Fruit fly (Drosophila melanogaster): Measurements from ENCODE around the gene CG9368.
A peak's percentile ranks its signal among the peaks of the same experiment; 100 is the strongest.

CG9368 gene

DNA sequence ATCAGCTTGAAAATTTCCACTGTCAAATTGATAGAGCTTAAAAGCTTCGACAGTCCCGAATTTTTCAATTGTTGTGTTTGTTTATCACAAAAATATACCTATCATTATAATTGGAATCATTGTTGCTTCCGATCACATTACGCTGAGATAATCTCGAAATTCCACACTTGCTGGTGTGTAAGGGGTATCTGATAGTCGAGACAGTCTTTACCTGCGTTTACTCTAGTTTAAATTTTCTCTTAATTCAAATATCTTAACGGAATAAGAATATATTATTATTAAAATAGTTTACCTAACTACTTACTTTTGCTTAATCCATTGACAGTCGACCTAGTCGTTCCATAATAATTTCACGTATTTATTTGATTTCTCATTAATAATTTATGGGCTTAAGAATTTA lies 48.7 kb downstream of the CG9368 start (continued):
- TF ChIP-seq hb (GFP tag; IDR thresholded peaks at IDR 0.05; ENCODE audit: partially characterized antibody) (peak; percentile 69; the same call in 2 of the 3 replicates), eve (GFP tag; optimal IDR thresholded peaks at IDR 0.05) (peak in 1 of 2 experiments; percentile 33), zen2 (GFP tag; IDR thresholded peaks at IDR 0.05; ENCODE audit: partially characterized antibody) (peak; percentile 45; the same call in 1 of the 3 replicates), mld (GFP tag; IDR thresholded peaks at IDR 0.05; ENCODE audit: partially characterized antibody) (peak; percentile 79), CG34224 (GFP tag; IDR thresholded peaks at IDR 0.05; ENCODE audit: partially characterized antibody) (peak; percentile 20; the same call in 1 of the 3 replicates), Scr (GFP tag; IDR thresholded peaks at IDR 0.05; ENCODE audit: partially characterized antibody) (peak; percentile 64), CG16813 (GFP tag; IDR thresholded peaks at IDR 0.05; ENCODE audit: partially characterized antibody) (peak; percentile 73), nerfin-2 (GFP tag; IDR thresholded peaks at IDR 0.05; ENCODE audit: partially characterized antibody) (peak; percentile 74; the same call in 1 of the 2 replicates), Bgb (GFP tag; IDR thresholded peaks at IDR 0.05; ENCODE audit: partially characterized antibody) (peak; percentile 28; the same call in 1 of the 2 replicates), bcd (GFP tag; optimal IDR thresholded peaks at IDR 0.05) (no peak)

- no peak for TF ChIP-seq pan (optimal IDR thresholded peaks at IDR 0.05)
- peak in 1 of 2 experiments; percentile 16 for TF ChIP-seq pan (GFP tag; optimal IDR thresholded peaks at IDR 0.05 in 1 of 2, IDR thresholded peaks at IDR 0.05 in 1 of 2)
- TF ChIP-seq Trl (optimal IDR thresholded peaks at IDR 0.05) = no peak
- TF ChIP-seq Trl (GFP tag; optimal IDR thresholded peaks at IDR 0.05) = no peak
- TF ChIP-seq Rfx (GFP tag; IDR thresholded peaks at IDR 0.05) = 0 out of 2 replicates have a peak, but pooled peaks have one; percentile 13
- TF ChIP-seq C15 (GFP tag; IDR thresholded peaks at IDR 0.05) = 0 out of 3 replicates have a peak, but pooled peaks have one; percentile 15
- no peak for TF ChIP-seq HLH3B (GFP tag; IDR thresholded peaks at IDR 0.05)
- peak in 1 of 2 experiments; percentile 88 for TF ChIP-seq Pdp1 (GFP tag; optimal IDR thresholded peaks at IDR 0.05)
- no peak for TF ChIP-seq CG15269 (tag; optimal IDR thresholded peaks at IDR 0.05)
- no peak for TF ChIP-seq sug (tag; optimal IDR thresholded peaks at IDR 0.05)
- no peak for TF ChIP-seq CG30403 (GFP tag; optimal IDR thresholded peaks at IDR 0.05)
- TF ChIP-seq CG15073 (GFP tag; optimal IDR thresholded peaks at IDR 0.05) = no peak
- 0 out of 3 replicates have a peak, but pooled peaks have one; percentile 17 for TF ChIP-seq H15 (GFP tag; IDR thresholded peaks at IDR 0.05)
- no peak for TF ChIP-seq MBD-R2 (GFP tag; IDR thresholded peaks at IDR 0.05)
- no peak for TF ChIP-seq ftz-f1 (GFP tag; optimal IDR thresholded peaks at IDR 0.05)
- peak; percentile 77 for TF ChIP-seq nom (GFP tag; optimal IDR thresholded peaks at IDR 0.05)
- peak; percentile 78 for TF ChIP-seq CG17359 (tag; optimal IDR thresholded peaks at IDR 0.05)
- TF ChIP-seq fd96Cb (tag; optimal IDR thresholded peaks at IDR 0.05) = no peak
- TF ChIP-seq CG8388 (GFP tag; optimal IDR thresholded peaks at IDR 0.05) = no peak
- peak; percentile 25; the same call in 1 of the 2 replicates for TF ChIP-seq amos (GFP tag; IDR thresholded peaks at IDR 0.05; ENCODE audit: partially characterized antibody)
- no peak for TF ChIP-seq pfk (GFP tag; optimal IDR thresholded peaks at IDR 0.05)
- peak; percentile 25 for TF ChIP-seq sqz (GFP tag; optimal IDR thresholded peaks at IDR 0.05)
- no peak for TF ChIP-seq Sin3A (optimal IDR thresholded peaks at IDR 0.05)
- no peak for TF ChIP-seq bigmax (GFP tag; optimal IDR thresholded peaks at IDR 0.05)
- TF ChIP-seq dpn (GFP tag; optimal IDR thresholded peaks at IDR 0.05) = no peak
- TF ChIP-seq ash1 (GFP tag; optimal IDR thresholded peaks at IDR 0.05) = no peak
- no peak for TF ChIP-seq CG7745 (tag; optimal IDR thresholded peaks at IDR 0.05)
- no peak for TF ChIP-seq Oaz (GFP tag; IDR thresholded peaks at IDR 0.05)
- TF ChIP-seq Drgx (GFP tag; IDR thresholded peaks at IDR 0.05) = peak; percentile 24; the same call in 1 of the 2 replicates
- TF ChIP-seq pnt (GFP tag; optimal IDR thresholded peaks at IDR 0.05) = no peak
- TF ChIP-seq sens (GFP tag) = peak; percentile 28
- TF ChIP-seq Awh (GFP tag; IDR thresholded peaks at IDR 0.05) = no peak
- no peak for TF ChIP-seq CG7987 (GFP tag; optimal IDR thresholded peaks at IDR 0.05)
- peak in 1 of 2 experiments; percentile 39 for TF ChIP-seq bsh (GFP tag; optimal IDR thresholded peaks at IDR 0.05)
- TF ChIP-seq grau (tag; optimal IDR thresholded peaks at IDR 0.05) = no peak
- no peak for TF ChIP-seq trh (GFP tag; optimal IDR thresholded peaks at IDR 0.05)
- TF ChIP-seq CG3726 (GFP tag; IDR thresholded peaks at IDR 0.05) = no peak
- no peak for TF ChIP-seq cas (GFP tag; IDR thresholded peaks at IDR 0.05)
- no peak for TF ChIP-seq CG12659 (GFP tag; optimal IDR thresholded peaks at IDR 0.05)
Measured at dm6 chr3L:19650588-19650987, 49.2 kb downstream of the CG9368 start.
